Fruit fly (Drosophila melanogaster) whole organism, embryonic: ENCODE measurements around the gene CG15927.

Experiments
- Adf1 ChIP-seq: fragments of 200-800 bp; sonication (Bioruptor generic); IDR thresholded peaks from 2 replicates; pipeline ENCODE4 v1.3.6; 2022; ENCODE audit warnings: missing biosample characterization, missing genetic modification characterization
- CG10979 ChIP-seq: fragments of 200-800 bp; sonication (Bioruptor generic); optimal IDR thresholded peaks from 2 replicates; lab custom pipeline; 2018; ENCODE audit warnings: missing biosample characterization, mild to moderate bottlenecking, missing genetic modification characterization, moderate library complexity
- CG1233 ChIP-seq: fragments of 200-800 bp; sonication (Bioruptor generic); optimal IDR thresholded peaks from 4 replicates; lab custom pipeline; 2018; ENCODE audit warnings: missing biosample characterization, mild to moderate bottlenecking, missing genetic modification characterization
- CG12659 ChIP-seq: fragments of 200-800 bp; sonication (Bioruptor generic); optimal IDR thresholded peaks from 3 replicates; lab custom pipeline; 2017; ENCODE audit warnings: mild to moderate bottlenecking, missing biosample characterization, missing genetic modification reagents, missing genetic modification characterization
- CG15269 ChIP-seq: fragments of 200-800 bp; sonication (Bioruptor generic); optimal IDR thresholded peaks from 2 replicates; lab custom pipeline; 2018; ENCODE audit warnings: missing biosample characterization, mild to moderate bottlenecking, missing genetic modification characterization, moderate library complexity
- CG15601 ChIP-seq: fragments of 200-800 bp; sonication (Bioruptor generic); optimal IDR thresholded peaks from 3 replicates; lab custom pipeline; 2019; ENCODE audit warnings: missing biosample characterization, mild to moderate bottlenecking, missing genetic modification characterization, moderate library complexity
- CG18599 ChIP-seq: fragments of 200-800 bp; sonication (Bioruptor generic); optimal IDR thresholded peaks from 3 replicates; lab custom pipeline; 2017; ENCODE audit warnings: missing biosample characterization, missing genetic modification characterization, mild to moderate bottlenecking, moderate library complexity, missing genetic modification reagents
- CG18764 ChIP-seq: fragments of 200-800 bp; sonication (Bioruptor generic); optimal IDR thresholded peaks from 3 replicates; lab custom pipeline; 2016; ENCODE audit warnings: missing biosample characterization, missing genetic modification characterization
- CG2202 ChIP-seq: fragments of 200-800 bp; sonication (Bioruptor generic); optimal IDR thresholded peaks from 2 replicates; lab custom pipeline; 2018; ENCODE audit warnings: missing biosample characterization, mild to moderate bottlenecking, missing genetic modification characterization
- CG2678 ChIP-seq: fragments of 200-800 bp; sonication (Bioruptor generic); optimal IDR thresholded peaks from 3 replicates; lab custom pipeline; 2019; ENCODE audit warnings: missing biosample characterization, mild to moderate bottlenecking, missing genetic modification characterization, moderate library complexity
- CG30403 ChIP-seq: fragments of 200-800 bp; sonication (Bioruptor generic); optimal IDR thresholded peaks from 3 replicates; lab custom pipeline; 2016; ENCODE audit warnings: missing biosample characterization, missing genetic modification characterization
- CG5245 ChIP-seq: fragments of 200-800 bp; sonication (Bioruptor generic); optimal IDR thresholded peaks from 3 replicates; lab custom pipeline; 2016; ENCODE audit warnings: missing biosample characterization, missing genetic modification characterization
- CG6272 ChIP-seq: fragments of 200-800 bp; sonication (Bioruptor generic); IDR thresholded peaks from 2 replicates; pipeline ENCODE4 v1.3.6; 2022; ENCODE audit warnings: missing biosample characterization, missing genetic modification characterization
- CG6791 ChIP-seq: fragments of 200-800 bp; sonication (Bioruptor generic); IDR thresholded peaks from 3 replicates; pipeline ENCODE4 v1.3.6; 2022; ENCODE audit warnings: missing biosample characterization, missing genetic modification characterization; ENCODE audit not compliant: partially characterized antibody
- CG6813 ChIP-seq: fragments of 200-800 bp; sonication (Bioruptor generic); optimal IDR thresholded peaks from 2 replicates; lab custom pipeline; 2017; ENCODE audit warnings: missing biosample characterization, missing genetic modification characterization, mild to moderate bottlenecking, moderate library complexity, missing genetic modification reagents
- CG9727 ChIP-seq: fragments of 200-800 bp; sonication (Bioruptor generic); optimal IDR thresholded peaks from 3 replicates; lab custom pipeline; 2017; ENCODE audit warnings: missing biosample characterization, mild to moderate bottlenecking, missing genetic modification characterization
- Fer3 ChIP-seq: fragments of 200-800 bp; sonication (Bioruptor generic); optimal IDR thresholded peaks from 2 replicates; lab custom pipeline; 2018; ENCODE audit warnings: missing biosample characterization, mild to moderate bottlenecking, missing genetic modification characterization, moderate library complexity
- HLH3B ChIP-seq: fragments of 200-800 bp; sonication (Bioruptor generic); IDR thresholded peaks from 2 replicates; pipeline ENCODE4 v1.3.6; 2022; ENCODE audit warnings: missing biosample characterization, missing genetic modification characterization
- Hr78 ChIP-seq, 2 experiments: fragments of 200-800 bp in 1 of 2; fragments of >200 bp in 1 of 2; sonication (Bioruptor generic) in 1 of 2; optimal IDR thresholded peaks; 2 replicates each; lab custom pipeline; 2017 to 2019; ENCODE audit warnings: missing biosample characterization in 2 of 2, missing genetic modification characterization in 2 of 2, mild to moderate bottlenecking in 1 of 2, moderate library complexity in 1 of 2
- Jarid2 ChIP-seq: fragments of 200-800 bp; sonication (Bioruptor generic); optimal IDR thresholded peaks from 3 replicates; lab custom pipeline; 2017; ENCODE audit warnings: mild to moderate bottlenecking, missing biosample characterization, missing genetic modification reagents, missing genetic modification characterization
- MBD-R2 ChIP-seq: fragments of 200-800 bp; sonication (Bioruptor generic); IDR thresholded peaks from 2 replicates; pipeline ENCODE4 v1.3.6; 2022; ENCODE audit warnings: missing biosample characterization, missing genetic modification characterization
- Med ChIP-seq: fragments of 200-800 bp; sonication (Bioruptor generic); peaks from one replicate; lab custom pipeline; 2016; ENCODE audit warnings: missing biosample characterization, missing genetic modification characterization, mild to moderate bottlenecking, inconsistent platforms, moderate library complexity
- Mes4 ChIP-seq: fragments of 200-800 bp; sonication (Bioruptor generic); optimal IDR thresholded peaks from 2 replicates; lab custom pipeline; 2016; ENCODE audit warnings: missing biosample characterization, missing genetic modification characterization
- Oaz ChIP-seq: fragments of 200-800 bp; sonication (Bioruptor generic); IDR thresholded peaks from 2 replicates; pipeline ENCODE4 v1.3.6; 2022; ENCODE audit warnings: missing biosample characterization, missing genetic modification characterization
- Oli ChIP-seq: fragments of 200-800 bp; sonication (Bioruptor generic); optimal IDR thresholded peaks from 2 replicates; lab custom pipeline; 2018; ENCODE audit warnings: missing biosample characterization, mild to moderate bottlenecking, missing genetic modification characterization, moderate library complexity
- PHDP ChIP-seq: fragments of 200-800 bp; sonication (Bioruptor generic); optimal IDR thresholded peaks from 3 replicates; lab custom pipeline; 2018; ENCODE audit warnings: missing biosample characterization, mild to moderate bottlenecking, missing genetic modification characterization, moderate library complexity
- Poxn ChIP-seq: fragments of 200-800 bp; sonication (Bioruptor generic); IDR thresholded peaks from 2 replicates; pipeline ENCODE4 v1.3.6; 2022; ENCODE audit warnings: missing biosample characterization, missing genetic modification characterization
- Ravus ChIP-seq: fragments of 200-800 bp; sonication (Bioruptor generic); IDR thresholded peaks from 2 replicates; pipeline ENCODE4 v1.3.6; 2022; ENCODE audit warnings: missing biosample characterization, missing genetic modification characterization
- Rx ChIP-seq: fragments of 200-800 bp; sonication (Bioruptor generic); IDR thresholded peaks from 2 replicates; pipeline ENCODE4 v1.3.6; 2022; ENCODE audit warnings: missing biosample characterization, missing genetic modification characterization
- Six4 ChIP-seq: fragments of 200-800 bp; sonication (Bioruptor generic); optimal IDR thresholded peaks from 2 replicates; lab custom pipeline; 2016; ENCODE audit warnings: missing biosample characterization, missing genetic modification characterization
- Spps ChIP-seq: fragments of 200-800 bp; sonication (Bioruptor generic); optimal IDR thresholded peaks from 2 replicates; lab custom pipeline; 2018; ENCODE audit warnings: missing biosample characterization, mild to moderate bottlenecking, missing genetic modification characterization
- Tbp ChIP-seq: fragments of >200 bp; optimal IDR thresholded peaks from 2 replicates; lab custom pipeline; 2018; ENCODE audit warnings: missing biosample characterization, missing genetic modification characterization
- abd-A ChIP-seq: fragments of 200-800 bp; sonication (Bioruptor generic); optimal IDR thresholded peaks from 3 replicates; lab custom pipeline; 2019; ENCODE audit warnings: missing biosample characterization, mild to moderate bottlenecking, missing genetic modification characterization, moderate library complexity
- ap ChIP-seq: fragments of 200-800 bp; sonication (Bioruptor generic); IDR thresholded peaks from 2 replicates; pipeline ENCODE4 v1.3.6; 2022; ENCODE audit warnings: missing biosample characterization, missing genetic modification characterization
- az2 ChIP-seq: fragments of 200-800 bp; sonication (Bioruptor generic); optimal IDR thresholded peaks from 3 replicates; lab custom pipeline; 2016; ENCODE audit warnings: missing biosample characterization, missing genetic modification characterization
- chm ChIP-seq: fragments of 200-800 bp; sonication (Bioruptor generic); IDR thresholded peaks from 2 replicates; pipeline ENCODE4 v1.3.6; 2022; ENCODE audit warnings: missing biosample characterization, missing genetic modification characterization
- ci ChIP-seq: fragments of 200-800 bp; sonication (Bioruptor generic); IDR thresholded peaks from 3 replicates; pipeline ENCODE4 v1.3.6; 2022; ENCODE audit warnings: missing biosample characterization, missing genetic modification characterization
- fd64A ChIP-seq: fragments of 200-800 bp; sonication (Bioruptor generic); optimal IDR thresholded peaks from 3 replicates; lab custom pipeline; 2018; ENCODE audit warnings: missing biosample characterization, mild to moderate bottlenecking, missing genetic modification characterization
- fu2 ChIP-seq: fragments of 200-800 bp; sonication (Bioruptor generic); optimal IDR thresholded peaks from 2 replicates; lab custom pipeline; 2016; ENCODE audit warnings: missing biosample characterization, missing genetic modification characterization
- gcm ChIP-seq: fragments of 200-800 bp; sonication (Bioruptor generic); optimal IDR thresholded peaks from 2 replicates; lab custom pipeline; 2019; ENCODE audit warnings: missing biosample characterization, mild to moderate bottlenecking, missing genetic modification characterization, moderate library complexity
- gfzf ChIP-seq: fragments of 200-800 bp; sonication (Bioruptor generic); optimal IDR thresholded peaks from 2 replicates; lab custom pipeline; 2016; ENCODE audit warnings: missing biosample characterization, mild to moderate bottlenecking, missing genetic modification characterization, moderate library complexity
- grau ChIP-seq: fragments of 200-800 bp; optimal IDR thresholded peaks from 3 replicates; lab custom pipeline; 2019; ENCODE audit warnings: missing biosample characterization, mild to moderate bottlenecking, missing genetic modification characterization, moderate library complexity
- lab ChIP-seq: fragments of 200-800 bp; sonication (Bioruptor generic); optimal IDR thresholded peaks from 3 replicates; lab custom pipeline; 2017; ENCODE audit warnings: missing biosample characterization, missing genetic modification characterization, mild to moderate bottlenecking, moderate library complexity, missing genetic modification reagents
- lmd ChIP-seq: fragments of 200-800 bp; sonication (Bioruptor generic); IDR thresholded peaks from 2 replicates; pipeline ENCODE4 v1.3.6; 2022; ENCODE audit warnings: missing biosample characterization, missing genetic modification characterization
- oc ChIP-seq: fragments of 200-800 bp; sonication (Bioruptor generic); optimal IDR thresholded peaks from 2 replicates; lab custom pipeline; 2018; ENCODE audit warnings: missing biosample characterization, mild to moderate bottlenecking, missing genetic modification characterization, moderate library complexity
- pb ChIP-seq: fragments of 200-800 bp; sonication (Bioruptor generic); optimal IDR thresholded peaks from 3 replicates; lab custom pipeline; 2016; ENCODE audit warnings: missing biosample characterization, missing genetic modification characterization
- phol ChIP-seq: fragments of 200-800 bp; sonication (Bioruptor generic); optimal IDR thresholded peaks from 3 replicates; lab custom pipeline; 2018; ENCODE audit warnings: missing biosample characterization, mild to moderate bottlenecking, missing genetic modification characterization, moderate library complexity
- ranshi ChIP-seq: fragments of 200-800 bp; sonication (Bioruptor generic); IDR thresholded peaks from 2 replicates; pipeline ENCODE4 v1.3.6; 2022; ENCODE audit warnings: missing biosample characterization, missing genetic modification characterization
- sens ChIP-seq: fragments of 200-800 bp; sonication (Bioruptor generic); peaks from one replicate; lab custom pipeline; 2016; ENCODE audit warnings: missing biosample characterization, missing genetic modification characterization
- ttk ChIP-seq: fragments of 200-800 bp; sonication (Bioruptor generic); IDR thresholded peaks from 2 replicates; pipeline ENCODE4 v2.1.2; 2022; ENCODE audit warnings: missing biosample characterization, missing genetic modification characterization
- zf30C ChIP-seq: fragments of 200-800 bp; sonication (Bioruptor generic); optimal IDR thresholded peaks from 3 replicates; lab custom pipeline; 2018; ENCODE audit warnings: missing biosample characterization, mild to moderate bottlenecking, missing genetic modification characterization

Gene CG15927

dm6 chrX:12454358-12454757, at the start of gene CG15927 (continued):
- TF ChIP-seq CG2678 (tag; lab: Kevin White, UChicago) (peak; percentile 72), oc (tag; lab: Kevin White, UChicago) (peak; percentile 55), CG15601 (tag; lab: Kevin White, UChicago) (peak; percentile 79), CG10979 (tag; lab: Kevin White, UChicago) (peak; percentile 72), Spps (peak; percentile 8), zf30C (GFP tag; lab: Kevin White, UChicago) (no peak), MBD-R2 (GFP tag; lab: Robert Waterston, UW) (peak; percentile 28; the same call in 1 of the 2 replicates), Oaz (GFP tag; lab: Robert Waterston, UW) (peak; percentile 45), fd64A (peak; percentile 57), fu2 (GFP tag; lab: Kevin White, UChicago) (no peak), az2 (GFP tag; lab: Kevin White, UChicago) (peak; percentile 42), ci (GFP tag; lab: Robert Waterston, UW) (peak; percentile 96), CG12659 (GFP tag; lab: Kevin White, UChicago) (peak; percentile 4), Jarid2 (no peak), lab (peak; percentile 50), sens (GFP tag; lab: Kevin White, UChicago) (peak; percentile 94), Mes4 (no peak), Med (GFP tag; lab: Kevin White, UChicago) (peak; percentile 73), Six4 (GFP tag; lab: Kevin White, UChicago) (peak; percentile 32), CG18764 (GFP tag; lab: Kevin White, UChicago) (peak; percentile 2), Hr78 (GFP tag; optimal IDR thresholded peaks at IDR 0.05; lab: Kevin White, UChicago) (peak in 1 of 2 experiments; percentile 19), Fer3 (peak; percentile 26), Ravus (GFP tag; lab: Robert Waterston, UW) (peak; percentile 13), CG30403 (GFP tag; lab: Kevin White, UChicago) (peak; percentile 43), CG6813 (GFP tag; lab: Kevin White, UChicago) (peak; percentile 48), Tbp (GFP tag; lab: Kevin White, UChicago) (no peak), HLH3B (GFP tag; lab: Robert Waterston, UW) (peak; percentile 79), CG18599 (GFP tag; lab: Kevin White, UChicago) (peak; percentile 30), Rx (GFP tag; lab: Robert Waterston, UW) (no peak), CG15269 (peak; percentile 54), phol (tag; lab: Kevin White, UChicago) (peak; percentile 69), PHDP (peak; percentile 59), CG6791 (no peak), abd-A (no peak), chm (GFP tag; lab: Robert Waterston, UW) (peak; percentile 74), CG6272 (GFP tag; lab: Robert Waterston, UW) (no peak), CG5245 (GFP tag; lab: Kevin White, UChicago) (peak; percentile 22), Poxn (GFP tag; lab: Robert Waterston, UW) (no peak), CG9727 (GFP tag; lab: Kevin White, UChicago) (peak; percentile 55), Oli (tag; lab: Kevin White, UChicago) (peak; percentile 61), ranshi (GFP tag; lab: Robert Waterston, UW) (peak; percentile 69), ap (GFP tag; lab: Robert Waterston, UW) (peak; percentile 26; the same call in 1 of the 2 replicates), ttk (GFP tag; lab: Robert Waterston, UW) (0 out of 2 replicates have a peak, but pooled peaks have one; percentile 27), gfzf (GFP tag; lab: Kevin White, UChicago) (no peak), pb (no peak), gcm (GFP tag; lab: Kevin White, UChicago) (peak; percentile 27), lmd (peak; percentile 55), Adf1 (GFP tag; lab: Robert Waterston, UW) (no peak), CG1233 (GFP tag; lab: Kevin White, UChicago) (peak; percentile 53), grau (peak; percentile 50), CG2202 (tag; lab: Kevin White, UChicago) (peak; percentile 48)
